Fruit fly (Drosophila melanogaster) whole organism, adult: ENCODE measurements around the gene bb8.

Experiments
- CG11617 ChIP-seq: fragments of 200-800 bp; sonication (Bioruptor generic); optimal IDR thresholded peaks from 2 replicates; lab custom pipeline; 2017; ENCODE audit warnings: mild to moderate bottlenecking, missing biosample characterization, missing genetic modification reagents, missing genetic modification characterization
- CG1620 ChIP-seq: fragments of 200-800 bp; sonication (Bioruptor generic); optimal IDR thresholded peaks from 2 replicates; lab custom pipeline; 2016; ENCODE audit warnings: missing biosample characterization, missing genetic modification characterization
- CG5204 ChIP-seq: fragments of 200-800 bp; sonication (Bioruptor generic); optimal IDR thresholded peaks from 2 replicates; lab custom pipeline; 2016; ENCODE audit warnings: missing biosample characterization, missing genetic modification characterization
- CG7101 ChIP-seq: fragments of 200-800 bp; sonication (Bioruptor generic); optimal IDR thresholded peaks from 2 replicates; lab custom pipeline; 2018; ENCODE audit warnings: missing biosample characterization, mild to moderate bottlenecking, missing genetic modification characterization, moderate library complexity
- Crg-1 ChIP-seq: fragments of 200-800 bp; sonication (Bioruptor generic); optimal IDR thresholded peaks from 2 replicates; lab custom pipeline; 2016; ENCODE audit warnings: missing biosample characterization, missing genetic modification characterization
- Mnt ChIP-seq: fragments of 200-800 bp; sonication (Bioruptor generic); optimal IDR thresholded peaks from 2 replicates; lab custom pipeline; 2016; ENCODE audit warnings: missing biosample characterization, mild to moderate bottlenecking, missing genetic modification characterization
- bab1 ChIP-seq: fragments of 200-800 bp; sonication (Bioruptor generic); optimal IDR thresholded peaks from 3 replicates; lab custom pipeline; 2019; ENCODE audit warnings: missing biosample characterization, mild to moderate bottlenecking, missing genetic modification characterization, moderate library complexity
- cic ChIP-seq: fragments of 200-800 bp; sonication (Bioruptor generic); optimal IDR thresholded peaks from 2 replicates; lab custom pipeline; 2017; ENCODE audit warnings: missing biosample characterization, mild to moderate bottlenecking, missing genetic modification characterization, moderate library complexity
- kay ChIP-seq: fragments of 200-800 bp; sonication (Bioruptor generic); peaks from one replicate; lab custom pipeline; 2016; ENCODE audit warnings: missing biosample characterization, missing genetic modification characterization, borderline replicate concordance
- ovo ChIP-seq: fragments of 200-800 bp; sonication (Bioruptor generic); optimal IDR thresholded peaks from 2 replicates; lab custom pipeline; 2016; ENCODE audit warnings: missing biosample characterization, missing genetic modification characterization
- pad ChIP-seq: fragments of 200-800 bp; sonication (Bioruptor generic); optimal IDR thresholded peaks from 3 replicates; lab custom pipeline; 2017; ENCODE audit warnings: missing biosample characterization, missing genetic modification characterization, mild to moderate bottlenecking, moderate library complexity, missing genetic modification reagents
- tj ChIP-seq: fragments of 200-800 bp; sonication (Bioruptor generic); optimal IDR thresholded peaks from 3 replicates; lab custom pipeline; 2017; ENCODE audit warnings: missing biosample characterization, mild to moderate bottlenecking, missing genetic modification characterization, moderate library complexity
- toe ChIP-seq: fragments of 200-800 bp; sonication (Bioruptor generic); optimal IDR thresholded peaks from 2 replicates; lab custom pipeline; 2016; ENCODE audit warnings: missing biosample characterization, missing genetic modification characterization

dm6 chr3R:23320251-23320650 is 30.3 kb upstream of the bb8 start:
- TF ChIP-seq kay (GFP tag; lab: Kevin White, UChicago) = peak; percentile 8
- TF ChIP-seq CG5204 (GFP tag; lab: Kevin White, UChicago) = no peak
- TF ChIP-seq CG11617 (GFP tag; lab: Kevin White, UChicago) = no peak
- TF ChIP-seq bab1 (GFP tag; lab: Kevin White, UChicago) = no peak
- TF ChIP-seq Mnt (GFP tag; lab: Kevin White, UChicago) = no peak
- no peak for TF ChIP-seq toe (GFP tag; lab: Kevin White, UChicago)
- no peak for TF ChIP-seq cic (GFP tag; lab: Kevin White, UChicago)
- no peak for TF ChIP-seq Crg-1 (GFP tag; lab: Kevin White, UChicago)
- TF ChIP-seq ovo (GFP tag; lab: Kevin White, UChicago) = no peak
- TF ChIP-seq pad (GFP tag; lab: Kevin White, UChicago) = no peak
- no peak for TF ChIP-seq tj (GFP tag; lab: Kevin White, UChicago)
- no peak for TF ChIP-seq CG1620
- TF ChIP-seq CG7101 = no peak
